Fruit fly (Drosophila melanogaster): ENCODE data around the gene stx.

DNA sequence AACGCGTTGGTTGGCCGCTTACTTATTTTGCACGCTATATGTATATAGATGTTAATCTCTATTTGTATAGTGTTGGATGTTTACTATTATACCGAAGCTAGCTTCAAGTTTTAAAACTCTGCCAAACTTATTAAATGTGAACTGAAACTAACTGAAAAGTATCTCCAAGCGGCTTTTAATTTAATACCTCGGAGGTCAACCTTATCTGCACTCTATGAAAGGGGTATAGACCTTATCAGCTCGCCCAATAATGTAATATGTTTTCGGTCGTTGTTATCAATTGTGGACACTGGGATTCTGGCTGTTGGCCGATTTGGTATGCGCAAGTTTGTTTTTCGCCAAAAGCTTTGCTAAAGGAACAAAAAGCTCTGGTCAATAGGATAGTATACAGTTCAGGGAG lies 3.9 kb upstream of the stx start:
- TF ChIP-seq Taf1 (GFP tag; IDR thresholded peaks at IDR 0.05): no peak
- TF ChIP-seq Oaz (GFP tag; IDR thresholded peaks at IDR 0.05): no peak
- TF ChIP-seq HLH3B (GFP tag; IDR thresholded peaks at IDR 0.05): no peak
- no peak for TF ChIP-seq cato (GFP tag; optimal IDR thresholded peaks at IDR 0.05; ENCODE audit: borderline replicate concordance)
- no peak for TF ChIP-seq CG12769 (tag; optimal IDR thresholded peaks at IDR 0.05)
- TF ChIP-seq yki (optimal IDR thresholded peaks at IDR 0.05): no peak
- no peak for TF ChIP-seq CG11085 (GFP tag; IDR thresholded peaks at IDR 0.05)
- TF ChIP-seq C15 (GFP tag; IDR thresholded peaks at IDR 0.05): no peak
- no peak for TF ChIP-seq al (GFP tag; IDR thresholded peaks at IDR 0.05)
- no peak for TF ChIP-seq CG8944 (GFP tag; optimal IDR thresholded peaks at IDR 0.05)
- TF ChIP-seq CG9876 (GFP tag; optimal IDR thresholded peaks at IDR 0.05): no peak
- TF ChIP-seq HmgZ (tag; optimal IDR thresholded peaks at IDR 0.05): no peak

Measured in whole organism, embryonic.